Worm (Caenorhabditis elegans) whole organism, L4/young adult: ENCODE results near the gene cbs-2.

Experiments used
- dao-5 ChIP-seq: sonication (generic microtip); optimal IDR thresholded peaks from 2 replicates; lab custom pipeline; 2016; ENCODE audit warnings: missing genotype, missing genetic modification characterization, moderate library complexity, missing compliant biosample characterization
- him-1 ChIP-seq: sonication (generic microtip); optimal IDR thresholded peaks from 2 replicates; lab custom pipeline; 2016; ENCODE audit warnings: missing genotype, missing genetic modification reagents, missing genetic modification characterization, missing compliant biosample characterization

DNA sequence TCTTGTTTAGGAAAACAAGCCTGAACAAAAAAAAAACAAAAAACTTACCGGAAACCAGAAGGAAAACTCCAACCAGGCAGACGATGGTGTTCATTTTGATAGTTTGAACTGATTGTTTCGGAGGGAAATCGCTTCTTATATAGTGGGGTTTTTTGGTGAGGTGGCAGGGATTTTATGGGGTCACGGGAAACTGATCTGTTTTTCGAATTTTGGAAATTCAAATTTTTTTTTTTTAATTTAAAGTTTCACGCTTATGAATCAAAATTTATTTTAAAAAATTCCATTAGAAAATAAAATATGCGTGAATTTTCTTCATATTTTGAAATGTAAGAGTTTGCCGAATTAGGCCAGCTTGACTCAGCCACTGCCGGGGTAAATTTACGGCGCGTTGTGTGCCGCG, 48.0 kb downstream of the cbs-2 start, which contains the start of gene C33C12.7:
- TF ChIP-seq dao-5 (tag; lab: Kevin White, UChicago), result no peak
- TF ChIP-seq him-1 (tag; lab: Kevin White, UChicago), result no peak
